Worm (Caenorhabditis elegans) whole organism, young adult: ENCODE results near the gene srg-29.

Experiments
- F10E7.11 ChIP-seq: sonication (generic microtip); optimal IDR thresholded peaks from 2 replicates; lab custom pipeline; 2017; ENCODE audit warnings: mild to moderate bottlenecking, missing genetic modification characterization, moderate library complexity, missing compliant biosample characterization
- Y53F4B.3 ChIP-seq: fragments of 200-800 bp; sonication (Bioruptor generic); IDR thresholded peaks from 2 replicates; pipeline ENCODE4 v1.3.6; 2022; ENCODE audit warnings: missing genetic modification reagents, missing genetic modification characterization, missing compliant biosample characterization
- ceh-91 ChIP-seq: fragments of 200-800 bp; sonication (Bioruptor generic); IDR thresholded peaks from 2 replicates; pipeline ENCODE4 v1.3.6; 2022; ENCODE audit warnings: missing genetic modification reagents, missing genetic modification characterization, missing compliant biosample characterization
- pha-4 ChIP-seq: fragments of 150-350 bp; sonication (generic microtip); optimal IDR thresholded peaks from 2 replicates; lab custom pipeline; 2014; ENCODE audit warnings: missing biosample characterization, missing genetic modification reagents, missing genetic modification characterization

ce11 chrV:5297740-5298139, 39.2 kb upstream of the srg-29 start:
- TF ChIP-seq ceh-91, result no peak
- TF ChIP-seq pha-4 (tag; lab: Kevin White, UChicago), result no peak
- TF ChIP-seq Y53F4B.3, result no peak
- TF ChIP-seq F10E7.11 (tag; lab: Kevin White, UChicago), result no peak
